Fruit fly (Drosophila melanogaster) whole organism, embryonic: ENCODE data around the gene Hpd.

Source experiments
- CG10274 ChIP-seq: fragments of 200-800 bp; sonication (Bioruptor generic); optimal IDR thresholded peaks from 3 replicates; lab custom pipeline; 2017; ENCODE audit warnings: missing biosample characterization, mild to moderate bottlenecking, missing genetic modification characterization
- CG11247 ChIP-seq: fragments of 200-800 bp; sonication (Bioruptor generic); IDR thresholded peaks from 2 replicates; pipeline ENCODE4 v1.3.6; 2022; ENCODE audit warnings: missing biosample characterization, missing genetic modification characterization
- CG14014 ChIP-seq: fragments of 200-800 bp; sonication (Bioruptor generic); IDR thresholded peaks from 2 replicates; pipeline ENCODE4 v1.3.6; 2022; ENCODE audit warnings: missing biosample characterization, missing genetic modification characterization
- CG15479 ChIP-seq: fragments of 200-800 bp; sonication (Bioruptor generic); optimal IDR thresholded peaks from 3 replicates; lab custom pipeline; 2019; ENCODE audit warnings: missing biosample characterization, mild to moderate bottlenecking, missing genetic modification characterization, moderate library complexity
- CG18011 ChIP-seq: fragments of 200-800 bp; sonication (Bioruptor generic); optimal IDR thresholded peaks from 2 replicates; lab custom pipeline; 2017; ENCODE audit warnings: missing biosample characterization, missing genetic modification characterization, mild to moderate bottlenecking, moderate library complexity, missing genotype
- CG18262 ChIP-seq: fragments of 200-800 bp; optimal IDR thresholded peaks from 3 replicates; lab custom pipeline; 2019; ENCODE audit warnings: missing biosample characterization, mild to moderate bottlenecking, missing genetic modification characterization, moderate library complexity
- CG1832 ChIP-seq: fragments of 200-800 bp; sonication (Bioruptor generic); optimal IDR thresholded peaks from 2 replicates; lab custom pipeline; 2017; ENCODE audit warnings: missing biosample characterization, mild to moderate bottlenecking, missing genetic modification characterization, inconsistent platforms
- CG18764 ChIP-seq: fragments of 200-800 bp; sonication (Bioruptor generic); optimal IDR thresholded peaks from 3 replicates; lab custom pipeline; 2016; ENCODE audit warnings: missing biosample characterization, missing genetic modification characterization
- CG34422 ChIP-seq: fragments of 200-800 bp; sonication (Bioruptor generic); IDR thresholded peaks from 3 replicates; pipeline ENCODE4 v1.3.6; 2022; ENCODE audit warnings: missing biosample characterization, missing genetic modification characterization
- CG3838 ChIP-seq: fragments of 200-800 bp; sonication (Bioruptor generic); optimal IDR thresholded peaks from 3 replicates; lab custom pipeline; 2016; ENCODE audit warnings: missing biosample characterization, missing genetic modification characterization
- CG4328 ChIP-seq: fragments of 200-800 bp; sonication (Bioruptor generic); optimal IDR thresholded peaks from 3 replicates; lab custom pipeline; 2017; ENCODE audit warnings: missing biosample characterization, missing genetic modification reagents, missing genetic modification characterization
- CG6175 ChIP-seq: fragments of 200-800 bp; sonication (Bioruptor generic); IDR thresholded peaks from 3 replicates; pipeline ENCODE4 v1.3.6; 2022; ENCODE audit warnings: missing biosample characterization, missing genetic modification characterization
- CG6683 ChIP-seq: fragments of 200-800 bp; sonication (Bioruptor generic); optimal IDR thresholded peaks from 2 replicates; lab custom pipeline; 2017; ENCODE audit warnings: missing biosample characterization, mild to moderate bottlenecking, missing genetic modification characterization, missing genetic modification reagents
- CG7928 ChIP-seq: fragments of 200-800 bp; sonication (Bioruptor generic); optimal IDR thresholded peaks from 2 replicates; lab custom pipeline; 2017; ENCODE audit warnings: missing biosample characterization, mild to moderate bottlenecking, missing genetic modification characterization
- CG9727 ChIP-seq: fragments of 200-800 bp; sonication (Bioruptor generic); optimal IDR thresholded peaks from 3 replicates; lab custom pipeline; 2017; ENCODE audit warnings: missing biosample characterization, mild to moderate bottlenecking, missing genetic modification characterization
- Dbx ChIP-seq: fragments of 200-800 bp; sonication (Bioruptor generic); IDR thresholded peaks from 3 replicates; pipeline ENCODE4 v1.3.6; 2022; ENCODE audit warnings: missing biosample characterization, missing genetic modification characterization
- Dp ChIP-seq: fragments of 200-800 bp; sonication (Bioruptor generic); optimal IDR thresholded peaks from 2 replicates; lab custom pipeline; 2018; ENCODE audit warnings: missing biosample characterization, mild to moderate bottlenecking, missing genetic modification characterization, moderate library complexity
- Fer3 ChIP-seq: fragments of 200-800 bp; sonication (Bioruptor generic); optimal IDR thresholded peaks from 2 replicates; lab custom pipeline; 2018; ENCODE audit warnings: missing biosample characterization, mild to moderate bottlenecking, missing genetic modification characterization, moderate library complexity
- Hand ChIP-seq: fragments of 200-800 bp; sonication (Bioruptor generic); optimal IDR thresholded peaks from 2 replicates; lab custom pipeline; 2017; ENCODE audit warnings: mild to moderate bottlenecking, missing biosample characterization, missing genetic modification reagents, missing genetic modification characterization
- Poxn ChIP-seq: fragments of 200-800 bp; sonication (Bioruptor generic); IDR thresholded peaks from 2 replicates; pipeline ENCODE4 v1.3.6; 2022; ENCODE audit warnings: missing biosample characterization, missing genetic modification characterization
- Ravus ChIP-seq: fragments of 200-800 bp; sonication (Bioruptor generic); IDR thresholded peaks from 2 replicates; pipeline ENCODE4 v1.3.6; 2022; ENCODE audit warnings: missing biosample characterization, missing genetic modification characterization
- Sox100B ChIP-seq: fragments of 200-800 bp; sonication (Bioruptor generic); optimal IDR thresholded peaks from 3 replicates; lab custom pipeline; 2018; ENCODE audit warnings: missing biosample characterization, mild to moderate bottlenecking, missing genetic modification characterization
- Trl ChIP-seq, 3 experiments: fragments of >200 bp in 2 of 3; fragments of 200-800 bp in 1 of 3; sonication (Bioruptor generic) in 1 of 3; optimal IDR thresholded peaks; 2 replicates in 1 of 3; 3 replicates in 2 of 3; lab custom pipeline; 2016 to 2017; ENCODE audit warnings: missing biosample characterization in 1 of 3, missing genetic modification characterization in 1 of 3
- Vsx1 ChIP-seq: fragments of 200-800 bp; sonication (Bioruptor generic); optimal IDR thresholded peaks from 2 replicates; lab custom pipeline; 2017; ENCODE audit warnings: missing biosample characterization, mild to moderate bottlenecking, missing genetic modification characterization, missing genetic modification reagents
- bab2 ChIP-seq: fragments of 200-800 bp; sonication (Bioruptor generic); optimal IDR thresholded peaks from 2 replicates; lab custom pipeline; 2016; ENCODE audit warnings: missing biosample characterization, missing genetic modification characterization
- croc ChIP-seq: fragments of 200-800 bp; sonication (Bioruptor generic); conservative IDR thresholded peaks from 3 replicates; pipeline ENCODE4 v1.3.6; 2022; ENCODE audit warnings: missing biosample characterization, missing genetic modification characterization
- ems ChIP-seq: fragments of 200-800 bp; sonication (Bioruptor generic); optimal IDR thresholded peaks from 3 replicates; lab custom pipeline; 2016; ENCODE audit warnings: missing biosample characterization, missing genetic modification characterization
- fd64A ChIP-seq: fragments of 200-800 bp; sonication (Bioruptor generic); optimal IDR thresholded peaks from 3 replicates; lab custom pipeline; 2018; ENCODE audit warnings: missing biosample characterization, mild to moderate bottlenecking, missing genetic modification characterization
- gem ChIP-seq: fragments of 200-800 bp; sonication (Bioruptor generic); optimal IDR thresholded peaks from 2 replicates; lab custom pipeline; 2019; ENCODE audit warnings: missing biosample characterization, mild to moderate bottlenecking, missing genetic modification characterization, moderate library complexity
- grau ChIP-seq: fragments of 200-800 bp; optimal IDR thresholded peaks from 3 replicates; lab custom pipeline; 2019; ENCODE audit warnings: missing biosample characterization, mild to moderate bottlenecking, missing genetic modification characterization, moderate library complexity
- gro ChIP-seq: fragments of 200-800 bp; sonication (Bioruptor generic); optimal IDR thresholded peaks from 2 replicates; lab custom pipeline; 2016; ENCODE audit warnings: missing biosample characterization, missing genetic modification characterization
- gsb-n ChIP-seq: fragments of 200-800 bp; sonication (Bioruptor generic); optimal IDR thresholded peaks from 3 replicates; lab custom pipeline; 2018; ENCODE audit warnings: missing biosample characterization, mild to moderate bottlenecking, missing genetic modification characterization
- ind ChIP-seq: fragments of 200-800 bp; sonication (Bioruptor generic); optimal IDR thresholded peaks from 3 replicates; lab custom pipeline; 2016; ENCODE audit warnings: missing biosample characterization, missing genetic modification characterization
- inv ChIP-seq: fragments of 200-800 bp; sonication (Bioruptor generic); IDR thresholded peaks from 2 replicates; pipeline ENCODE4 v1.3.6; 2022; ENCODE audit warnings: missing biosample characterization, missing genetic modification characterization; ENCODE audit not compliant: partially characterized antibody
- jing ChIP-seq: fragments of 200-800 bp; sonication (Bioruptor generic); optimal IDR thresholded peaks from 2 replicates; lab custom pipeline; 2018; ENCODE audit warnings: missing biosample characterization, mild to moderate bottlenecking, missing genetic modification characterization
- kay ChIP-seq: fragments of 200-800 bp; sonication (Bioruptor generic); optimal IDR thresholded peaks from 2 replicates; lab custom pipeline; 2016; ENCODE audit warnings: missing biosample characterization, missing genetic modification characterization
- oc ChIP-seq: fragments of 200-800 bp; sonication (Bioruptor generic); optimal IDR thresholded peaks from 2 replicates; lab custom pipeline; 2018; ENCODE audit warnings: missing biosample characterization, mild to moderate bottlenecking, missing genetic modification characterization, moderate library complexity
- onecut ChIP-seq: fragments of 200-800 bp; sonication (Bioruptor generic); IDR thresholded peaks from 2 replicates; pipeline ENCODE4 v1.3.6; 2022; ENCODE audit warnings: missing biosample characterization, missing genetic modification characterization
- sens-2 ChIP-seq: fragments of 200-800 bp; sonication (Bioruptor generic); IDR thresholded peaks from 2 replicates; pipeline ENCODE4 v1.3.6; 2022; ENCODE audit warnings: missing biosample characterization, missing genetic modification characterization
- sisA ChIP-seq: fragments of 200-800 bp; sonication (Bioruptor generic); IDR thresholded peaks from 2 replicates; pipeline ENCODE4 v1.3.6; 2022; ENCODE audit warnings: missing biosample characterization, missing genetic modification characterization
- sna ChIP-seq: fragments of 200-800 bp; sonication (Bioruptor generic); IDR thresholded peaks from 2 replicates; pipeline ENCODE4 v1.3.6; 2022; ENCODE audit warnings: missing biosample characterization, missing genetic modification characterization; ENCODE audit not compliant: partially characterized antibody
- tgo ChIP-seq: fragments of 200-800 bp; sonication (Bioruptor generic); IDR thresholded peaks from 3 replicates; pipeline ENCODE4 v1.3.6; 2022; ENCODE audit warnings: missing biosample characterization, missing genetic modification characterization
- trh ChIP-seq: fragments of 200-800 bp; sonication (Bioruptor generic); optimal IDR thresholded peaks from 2 replicates; lab custom pipeline; 2016; ENCODE audit warnings: missing biosample characterization, missing genetic modification characterization
- usp ChIP-seq: fragments of >200 bp; optimal IDR thresholded peaks from 2 replicates; lab custom pipeline; 2017; ENCODE audit warnings: missing biosample characterization, missing genetic modification characterization
- wdn ChIP-seq: fragments of 200-800 bp; sonication (Bioruptor generic); IDR thresholded peaks from 2 replicates; pipeline ENCODE4 v1.3.6; 2022; ENCODE audit warnings: missing biosample characterization, missing genetic modification characterization
- wor ChIP-seq: fragments of 200-800 bp; sonication (Bioruptor generic); IDR thresholded peaks from 2 replicates; pipeline ENCODE4 v1.3.6; 2022; ENCODE audit warnings: missing biosample characterization, missing genetic modification characterization
- yki ChIP-seq: fragments of >200 bp; optimal IDR thresholded peaks from 3 replicates; lab custom pipeline; 2018
- zen ChIP-seq: fragments of 200-800 bp; sonication (Bioruptor generic); optimal IDR thresholded peaks from 3 replicates; lab custom pipeline; 2018; ENCODE audit warnings: missing biosample characterization, mild to moderate bottlenecking, missing genetic modification characterization, moderate library complexity
- zf30C ChIP-seq: fragments of 200-800 bp; sonication (Bioruptor generic); optimal IDR thresholded peaks from 3 replicates; lab custom pipeline; 2018; ENCODE audit warnings: missing biosample characterization, mild to moderate bottlenecking, missing genetic modification characterization

Gene Hpd

DNA sequence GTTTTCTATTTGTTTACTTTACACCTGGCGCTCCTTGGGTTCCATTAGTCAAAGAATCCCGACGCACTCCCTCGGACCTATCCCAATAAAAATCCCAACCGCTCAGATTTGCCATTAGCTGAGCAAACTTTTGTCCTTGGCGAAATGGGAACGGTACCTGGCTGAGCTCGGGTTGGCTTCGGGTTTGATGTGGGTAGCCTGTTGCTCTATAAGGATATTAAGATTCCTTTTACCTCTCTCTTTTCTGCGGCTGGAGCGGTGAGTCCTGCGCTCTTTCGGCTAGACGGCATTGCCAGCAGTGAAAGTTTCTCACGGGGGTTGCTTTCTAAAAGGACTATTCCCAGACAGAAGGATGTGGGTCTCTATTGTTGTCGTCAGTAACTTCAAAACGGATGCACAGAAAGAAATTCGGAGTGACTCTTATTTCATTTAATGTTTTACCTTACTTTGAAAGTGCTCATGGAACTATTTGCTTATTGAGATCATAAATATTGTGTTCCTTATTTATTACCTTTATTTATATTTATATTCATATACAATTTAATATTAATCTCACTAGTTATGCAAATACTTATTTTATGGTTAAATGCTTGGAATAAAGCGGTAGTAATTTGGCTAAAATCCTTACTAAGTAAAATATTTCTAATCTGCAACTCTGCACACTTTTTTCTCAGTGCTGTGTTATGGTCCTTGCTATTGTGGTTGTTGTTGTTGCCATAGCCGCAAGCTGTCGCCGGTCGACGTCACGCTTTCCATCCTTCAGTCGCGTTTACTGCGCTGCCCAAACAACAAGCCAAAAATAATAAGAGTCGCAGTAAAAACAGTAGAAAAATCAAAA, 2.2 kb upstream of the Hpd start, which contains the start of gene CG5910 (continued):
- TF ChIP-seq Vsx1 (GFP tag; lab: Kevin White, UChicago), result no peak
- no peak for TF ChIP-seq CG15479 (GFP tag; lab: Kevin White, UChicago)
- peak; percentile 58 for TF ChIP-seq CG7928 (GFP tag; lab: Kevin White, UChicago)
- TF ChIP-seq gem (tag; lab: Kevin White, UChicago), result peak; percentile 96
- no peak for TF ChIP-seq sna
- peak; percentile 70 for TF ChIP-seq jing (GFP tag; lab: Kevin White, UChicago)
- TF ChIP-seq CG6175 (GFP tag; lab: Robert Waterston, UW), result no peak
- TF ChIP-seq oc (tag; lab: Kevin White, UChicago), result peak; percentile 83
- TF ChIP-seq grau (tag; lab: Kevin White, UChicago), result peak; percentile 93
- no peak for TF ChIP-seq fd64A (GFP tag; lab: Kevin White, UChicago)
- peak; percentile 93 for TF ChIP-seq Sox100B
- TF ChIP-seq sisA, result peak; percentile 84
- peak; percentile 63 for TF ChIP-seq CG18764
- peak; percentile 78 for TF ChIP-seq tgo
- TF ChIP-seq Dbx (GFP tag; lab: Robert Waterston, UW), result peak; percentile 88
- no peak for TF ChIP-seq CG3838 (GFP tag; lab: Kevin White, UChicago)
- TF ChIP-seq CG10274 (GFP tag; lab: Kevin White, UChicago), result peak; percentile 58
- peak; percentile 84 for TF ChIP-seq Fer3 (tag; lab: Kevin White, UChicago)
- no peak for TF ChIP-seq usp
- TF ChIP-seq yki (lab: Kevin White, UChicago), result no peak
- TF ChIP-seq wor (GFP tag; lab: Robert Waterston, UW), result peak; percentile 72
- peak; percentile 95 for TF ChIP-seq CG9727
- TF ChIP-seq onecut (GFP tag; lab: Robert Waterston, UW), result no peak; the same call in 1 of the 2 replicates
- 0 out of 2 replicates have a peak, but pooled peaks have one; percentile 18 for TF ChIP-seq Poxn (GFP tag; lab: Robert Waterston, UW)
- TF ChIP-seq CG18262 (tag; lab: Kevin White, UChicago), result peak; percentile 95
- TF ChIP-seq CG18011 (GFP tag; lab: Kevin White, UChicago), result peak; percentile 36
- TF ChIP-seq CG11247 (GFP tag; lab: Robert Waterston, UW), result peak; percentile 70
- TF ChIP-seq CG6683, result peak; percentile 87
- peak; percentile 90 for TF ChIP-seq Hand (GFP tag; lab: Kevin White, UChicago)
- peak; percentile 10 for TF ChIP-seq ems
- peak; percentile 24; the same call in 1 of the 3 replicates for TF ChIP-seq CG34422
- TF ChIP-seq Dp, result no peak
- peak; percentile 37 for TF ChIP-seq trh
- peak; percentile 81 for TF ChIP-seq CG4328 (GFP tag; lab: Kevin White, UChicago)
- peak; percentile 72 for TF ChIP-seq wdn (GFP tag; lab: Robert Waterston, UW)
- TF ChIP-seq zen (tag; lab: Kevin White, UChicago), result peak; percentile 84
- peak; percentile 56 for TF ChIP-seq sens-2
- peak; percentile 88 for TF ChIP-seq ind (GFP tag; lab: Kevin White, UChicago)
- TF ChIP-seq gro (GFP tag; lab: Kevin White, UChicago), result no peak
- TF ChIP-seq bab2, result peak; percentile 7
- no peak for TF ChIP-seq CG1832 (GFP tag; lab: Kevin White, UChicago)
- peak; percentile 26; the same call in 1 of the 2 replicates for TF ChIP-seq Ravus (GFP tag; lab: Robert Waterston, UW)
- peak; percentile 70 for TF ChIP-seq kay (GFP tag; lab: Kevin White, UChicago)
- TF ChIP-seq inv (GFP tag; lab: Robert Waterston, UW), result no peak
- peak; percentile 31 to 44 for TF ChIP-seq Trl (optimal IDR thresholded peaks at IDR 0.05; lab: Kevin White, UChicago)
- no peak for TF ChIP-seq Trl (GFP tag; optimal IDR thresholded peaks at IDR 0.05; lab: Kevin White, UChicago)
- TF ChIP-seq CG14014, result peak; percentile 75
- peak; percentile 90 for TF ChIP-seq gsb-n (tag; lab: Kevin White, UChicago)
- peak; percentile 87 for TF ChIP-seq zf30C (GFP tag; lab: Kevin White, UChicago)
- TF ChIP-seq croc (GFP tag; lab: Robert Waterston, UW), result peak; percentile 85
